Fruit fly (Drosophila melanogaster): Measurements from ENCODE around the gene CG42554.

Gene CG42554

DNA sequence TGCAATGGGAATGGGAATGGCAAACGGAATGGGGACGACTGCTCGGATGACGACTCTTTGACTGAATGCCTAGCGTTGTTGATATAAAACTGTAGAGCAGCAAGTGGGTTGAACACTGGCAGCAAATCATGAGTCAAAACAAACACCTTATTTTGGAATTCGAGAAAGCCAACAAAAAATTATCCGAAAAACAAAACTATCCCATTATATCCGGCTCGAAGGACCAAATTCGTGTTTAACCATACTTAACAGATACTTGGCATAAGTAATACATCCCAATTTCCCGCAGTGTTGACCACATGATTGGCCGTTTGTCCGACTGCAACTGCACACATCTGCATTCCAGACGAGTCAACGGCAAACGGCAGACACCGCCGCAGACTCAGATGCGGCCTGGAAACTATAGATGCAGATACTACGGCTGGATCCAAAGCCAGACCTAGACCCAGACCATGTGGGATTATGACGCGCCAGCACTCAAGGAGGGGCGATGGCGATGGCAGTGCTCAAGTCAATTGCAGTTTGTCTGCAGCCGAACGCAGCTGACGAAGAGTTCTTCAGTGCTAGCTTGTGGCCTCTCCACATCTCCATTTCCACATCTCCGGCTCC, 22.1 kb upstream of the CG42554 start (continued):
- TF ChIP-seq Ets21C (GFP tag; optimal IDR thresholded peaks at IDR 0.05) (no peak), vri (GFP tag; optimal IDR thresholded peaks at IDR 0.05) (no peak), CG34406 (GFP tag; optimal IDR thresholded peaks at IDR 0.05) (peak; percentile 62), Eip93F (GFP tag; optimal IDR thresholded peaks at IDR 0.05) (no peak), CG6854 (GFP tag; optimal IDR thresholded peaks at IDR 0.05) (no peak), esn (GFP tag; optimal IDR thresholded peaks at IDR 0.05) (peak; percentile 31), Hr38 (GFP tag; optimal IDR thresholded peaks at IDR 0.05) (peak; percentile 81), CG4318 (GFP tag; optimal IDR thresholded peaks at IDR 0.05) (peak; percentile 92), spab (GFP tag; optimal IDR thresholded peaks at IDR 0.05) (peak; percentile 87), CG7368 (GFP tag; optimal IDR thresholded peaks at IDR 0.05) (peak; percentile 85), CG16779 (tag; optimal IDR thresholded peaks at IDR 0.05) (peak; percentile 85), CG3919 (GFP tag; optimal IDR thresholded peaks at IDR 0.05) (peak; percentile 92), CG32006 (GFP tag; optimal IDR thresholded peaks at IDR 0.05) (peak; percentile 96), Eip75B (GFP tag; optimal IDR thresholded peaks at IDR 0.05) (peak; percentile 88), Blimp-1 (GFP tag; optimal IDR thresholded peaks at IDR 0.05) (no peak), Hr4 (GFP tag; optimal IDR thresholded peaks at IDR 0.05) (peak; percentile 95), OdsH (GFP tag; optimal IDR thresholded peaks at IDR 0.05) (peak; percentile 89), topi (GFP tag; optimal IDR thresholded peaks at IDR 0.05) (peak; percentile 47), CG15336 (GFP tag; IDR thresholded peaks at IDR 0.05) (peak; percentile 96), eg (GFP tag; IDR thresholded peaks at IDR 0.05) (peak; percentile 97), CG6792 (GFP tag; optimal IDR thresholded peaks at IDR 0.05) (peak; percentile 77), Sox14 (GFP tag; optimal IDR thresholded peaks at IDR 0.05) (peak; percentile 91), Eip78C (GFP tag) (peak; percentile 96), CG11294 (GFP tag; IDR thresholded peaks at IDR 0.05) (peak; percentile 92)

DNA sequence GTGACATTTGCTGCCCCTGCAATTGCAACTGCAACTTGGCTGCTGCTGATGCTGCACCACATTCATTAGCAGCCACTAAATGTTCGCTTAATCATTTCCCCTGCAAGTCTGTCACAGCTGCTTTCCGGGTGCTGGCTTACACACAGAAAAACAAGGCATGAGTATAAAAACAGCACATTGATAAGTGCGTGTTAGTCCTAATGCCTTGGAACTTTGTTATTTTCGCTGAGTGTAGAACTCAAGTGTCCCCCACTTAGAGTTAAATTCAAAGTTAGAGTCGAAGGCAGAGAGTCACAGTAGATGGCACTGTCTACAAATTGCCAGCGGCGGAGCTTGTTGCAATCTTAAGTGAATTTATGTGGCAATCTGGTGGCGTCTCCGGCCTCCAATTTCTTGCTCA, 21.6 kb upstream of the CG42554 start:
- TF ChIP-seq OdsH (GFP tag; optimal IDR thresholded peaks at IDR 0.05) = no peak
- TF ChIP-seq salr (GFP tag; optimal IDR thresholded peaks at IDR 0.05) = no peak
- no peak for TF ChIP-seq CG15336 (GFP tag; IDR thresholded peaks at IDR 0.05)
- TF ChIP-seq CG11902 (GFP tag; optimal IDR thresholded peaks at IDR 0.05) = no peak
- no peak for TF ChIP-seq Eip93F (GFP tag; optimal IDR thresholded peaks at IDR 0.05)
- TF ChIP-seq Sox14 (GFP tag; optimal IDR thresholded peaks at IDR 0.05) = no peak
- TF ChIP-seq CG34406 (GFP tag; optimal IDR thresholded peaks at IDR 0.05) = no peak
- TF ChIP-seq Hr39 (GFP tag; optimal IDR thresholded peaks at IDR 0.05) = no peak
- no peak for TF ChIP-seq CG1621 (tag; optimal IDR thresholded peaks at IDR 0.05)
- peak; percentile 12 for TF ChIP-seq Ets96B (tag; optimal IDR thresholded peaks at IDR 0.05)
- no peak for TF ChIP-seq Sox15 (GFP tag; optimal IDR thresholded peaks at IDR 0.05)
- TF ChIP-seq CG32006 (GFP tag; optimal IDR thresholded peaks at IDR 0.05) = peak; percentile 30
- no peak for TF ChIP-seq cyc (GFP tag; optimal IDR thresholded peaks at IDR 0.05)
- TF ChIP-seq CG8319 (GFP tag; optimal IDR thresholded peaks at IDR 0.05) = no peak
- TF ChIP-seq Hr38 (GFP tag; optimal IDR thresholded peaks at IDR 0.05) = no peak
- no peak for TF ChIP-seq lz (GFP tag; optimal IDR thresholded peaks at IDR 0.05)
- TF ChIP-seq dsx (GFP tag; optimal IDR thresholded peaks at IDR 0.05; ENCODE audit: poor library complexity, severe bottlenecking) = peak; percentile 0
- TF ChIP-seq acj6 (GFP tag; optimal IDR thresholded peaks at IDR 0.05) = no peak
- TF ChIP-seq topi (GFP tag; optimal IDR thresholded peaks at IDR 0.05) = no peak
- no peak for TF ChIP-seq CG10631 (GFP tag; optimal IDR thresholded peaks at IDR 0.05)
- TF ChIP-seq CG11762 (GFP tag; optimal IDR thresholded peaks at IDR 0.05; ENCODE audit: insufficient read depth) = no peak
- no peak for TF ChIP-seq CG8632 (GFP tag; optimal IDR thresholded peaks at IDR 0.05)
- no peak for TF ChIP-seq CG6808 (GFP tag; optimal IDR thresholded peaks at IDR 0.05)
- no peak for TF ChIP-seq CG6854 (GFP tag; optimal IDR thresholded peaks at IDR 0.05)
- no peak for TF ChIP-seq Hr4 (GFP tag; optimal IDR thresholded peaks at IDR 0.05)
- peak in 1 of 2 experiments; percentile 25 for TF ChIP-seq ss (GFP tag; optimal IDR thresholded peaks at IDR 0.05)
- no peak for TF ChIP-seq Ets21C (GFP tag; optimal IDR thresholded peaks at IDR 0.05)
- no peak for TF ChIP-seq CG4318 (GFP tag; optimal IDR thresholded peaks at IDR 0.05)
- TF ChIP-seq CG31627 (GFP tag; optimal IDR thresholded peaks at IDR 0.05) = no peak
- no peak for TF ChIP-seq fd59A (GFP tag; optimal IDR thresholded peaks at IDR 0.05)
- TF ChIP-seq esn (GFP tag; optimal IDR thresholded peaks at IDR 0.05) = no peak
- no peak for TF ChIP-seq CG9139 (GFP tag; optimal IDR thresholded peaks at IDR 0.05)
- TF ChIP-seq vri (GFP tag; optimal IDR thresholded peaks at IDR 0.05) = no peak
- no peak for TF ChIP-seq fd85E (GFP tag; optimal IDR thresholded peaks at IDR 0.05)
- TF ChIP-seq Eip75B (GFP tag; optimal IDR thresholded peaks at IDR 0.05) = no peak
- no peak for TF ChIP-seq CG8119 (GFP tag; IDR thresholded peaks at IDR 0.05)
- no peak for TF ChIP-seq CG6276 (GFP tag; optimal IDR thresholded peaks at IDR 0.05)
- no peak for TF ChIP-seq Smox (GFP tag; optimal IDR thresholded peaks at IDR 0.05)
- peak; percentile 16 for TF ChIP-seq CG10669 (GFP tag; optimal IDR thresholded peaks at IDR 0.05)

Data from whole organism, prepupa.